Worm (Caenorhabditis elegans): ENCODE measurements around the gene cpna-5.

cpna-5 gene

ce11 chrII:7720479-7720878, 2.1 kb upstream of the cpna-5 start:
- TF ChIP-seq tra-1 (GFP tag; IDR thresholded peaks at IDR 0.05), result no peak
- no peak for TF ChIP-seq jun-1 (tag; optimal IDR thresholded peaks at IDR 0.05)
- peak in 1 of 2 experiments; percentile 70 for TF ChIP-seq unc-62 (GFP tag; optimal IDR thresholded peaks at IDR 0.05 in 1 of 2)
- TF ChIP-seq unc-62 (tag; optimal IDR thresholded peaks at IDR 0.05), result no peak
- no peak for TF ChIP-seq ama-1 (optimal IDR thresholded peaks at IDR 0.05)
- no peak for TF ChIP-seq nhr-10 (tag; optimal IDR thresholded peaks at IDR 0.05)
- TF ChIP-seq egl-43 (GFP tag; IDR thresholded peaks at IDR 0.05), result no peak
- TF ChIP-seq spr-3 (GFP tag; optimal IDR thresholded peaks at IDR 0.05), result no peak
- TF ChIP-seq mxl-2 (GFP tag; conservative IDR thresholded peaks at IDR 0.05), result no peak
- no peak for TF ChIP-seq ctbp-1 (GFP tag; IDR thresholded peaks at IDR 0.05)
- no peak for TF ChIP-seq F44E2.7 (GFP tag; IDR thresholded peaks at IDR 0.05)
- no peak for TF ChIP-seq unc-39 (tag; optimal IDR thresholded peaks at IDR 0.05)
- TF ChIP-seq daf-19 (GFP tag; conservative IDR thresholded peaks at IDR 0.05), result no peak
- no peak for TF ChIP-seq daf-16 (GFP tag; optimal IDR thresholded peaks at IDR 0.05)
- TF ChIP-seq daf-16 (tag; optimal IDR thresholded peaks at IDR 0.05), result no peak
- TF ChIP-seq hlh-30 (tag; optimal IDR thresholded peaks at IDR 0.05; ENCODE audit: insufficient read depth), result no peak
- peak; percentile 84 for TF ChIP-seq aha-1 (tag)

DNA sequence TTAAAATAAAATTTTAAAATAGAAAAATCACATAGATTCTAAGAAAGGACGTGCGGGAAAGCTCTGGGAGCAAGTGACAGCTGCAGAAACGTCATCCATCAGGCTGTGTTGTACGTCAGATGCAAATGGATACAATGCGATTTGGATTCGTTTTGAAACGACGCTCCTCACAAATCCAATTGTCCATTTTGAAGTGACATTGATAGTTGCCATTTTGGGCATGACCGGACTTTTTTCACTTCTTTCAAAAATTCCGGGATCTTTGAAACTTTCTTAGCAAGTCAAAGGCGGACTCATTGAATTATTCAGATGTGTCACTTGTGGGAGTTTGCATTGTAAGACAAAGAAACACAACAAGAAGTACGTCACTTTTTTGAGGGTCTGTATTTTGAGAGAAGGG, 648 bp upstream of the cpna-5 start:
- TF ChIP-seq unc-62 (GFP tag; optimal IDR thresholded peaks at IDR 0.05 in 1 of 2) (peak in 1 of 2 experiments; percentile 96), unc-62 (tag; optimal IDR thresholded peaks at IDR 0.05) (no peak), fkh-10 (GFP tag; optimal IDR thresholded peaks at IDR 0.05) (peak; percentile 62), spr-3 (GFP tag; optimal IDR thresholded peaks at IDR 0.05) (no peak)

DNA sequence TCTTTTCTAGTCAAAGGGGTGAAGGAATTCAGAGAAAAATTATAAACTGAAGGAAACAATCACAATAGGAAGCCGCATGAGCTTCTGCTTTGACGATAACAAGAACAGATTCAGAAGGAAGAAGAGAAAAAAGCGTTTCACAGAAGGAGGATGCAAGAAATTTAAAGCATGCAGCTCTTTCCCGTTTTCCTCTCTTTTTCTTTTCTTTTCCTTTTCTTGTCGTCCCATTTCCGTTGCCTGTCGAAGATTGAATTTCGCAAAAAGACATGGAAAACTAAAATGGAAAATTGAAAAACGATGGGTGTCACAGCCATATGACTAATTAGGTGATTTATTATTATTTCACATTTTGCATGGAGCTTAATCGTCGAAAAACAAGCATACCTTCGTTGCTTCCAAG, 2.3 kb downstream of the cpna-5 start:
- TF ChIP-seq zfp-2 (tag; optimal IDR thresholded peaks at IDR 0.05), result no peak
- TF ChIP-seq pha-4 (GFP tag; IDR thresholded peaks at IDR 0.05), result no peak
- TF ChIP-seq pha-4 (tag; optimal IDR thresholded peaks at IDR 0.05), result no peak
- no peak; the same call in 1 of the 2 replicates for TF ChIP-seq set-16 (GFP tag; IDR thresholded peaks at IDR 0.05)
- TF ChIP-seq ceh-28 (tag; optimal IDR thresholded peaks at IDR 0.05), result no peak
- TF ChIP-seq nhr-48 (tag; optimal IDR thresholded peaks at IDR 0.05), result no peak
- TF ChIP-seq D1046.2 (GFP tag; IDR thresholded peaks at IDR 0.05), result no peak
- no peak for TF ChIP-seq mxl-3 (GFP tag; optimal IDR thresholded peaks at IDR 0.05)
- no peak for TF ChIP-seq hlh-30 (tag; optimal IDR thresholded peaks at IDR 0.05; ENCODE audit: insufficient read depth)
- no peak for TF ChIP-seq ZK546.5 (tag; optimal IDR thresholded peaks at IDR 0.05)
- TF ChIP-seq fkh-10 (GFP tag; optimal IDR thresholded peaks at IDR 0.05), result peak; percentile 82
- no peak for TF ChIP-seq nhr-42 (GFP tag; IDR thresholded peaks at IDR 0.05)
- peak; percentile 5 for TF ChIP-seq F37D6.2 (tag; optimal IDR thresholded peaks at IDR 0.05)
- no peak for TF ChIP-seq jun-1 (tag; optimal IDR thresholded peaks at IDR 0.05)
- TF ChIP-seq mep-1 (tag; optimal IDR thresholded peaks at IDR 0.05), result no peak
- TF ChIP-seq hmg-1.1 (GFP tag; IDR thresholded peaks at IDR 0.05), result no peak
- TF ChIP-seq ztf-11 (tag; optimal IDR thresholded peaks at IDR 0.05), result no peak
- TF ChIP-seq Y5F2A.4 (GFP tag; optimal IDR thresholded peaks at IDR 0.05), result no peak
- TF ChIP-seq sdz-12 (GFP tag; optimal IDR thresholded peaks at IDR 0.05), result no peak
- TF ChIP-seq tra-1 (GFP tag; IDR thresholded peaks at IDR 0.05), result no peak
- no peak for TF ChIP-seq ceh-32 (tag; optimal IDR thresholded peaks at IDR 0.05; ENCODE audit: poor library complexity)
- TF ChIP-seq spr-3 (GFP tag; optimal IDR thresholded peaks at IDR 0.05), result no peak
- peak; percentile 86 for TF ChIP-seq aha-1 (tag)
- peak; percentile 42 for TF ChIP-seq ces-1 (GFP tag; optimal IDR thresholded peaks at IDR 0.05)
- TF ChIP-seq unc-62 (GFP tag; optimal IDR thresholded peaks at IDR 0.05 in 1 of 2), result peak in 1 of 2 experiments; percentile 87
- TF ChIP-seq unc-62 (tag; optimal IDR thresholded peaks at IDR 0.05), result no peak
- no peak for TF ChIP-seq nhr-76 (tag; optimal IDR thresholded peaks at IDR 0.05)
- TF ChIP-seq ctbp-1 (GFP tag; IDR thresholded peaks at IDR 0.05), result 0 out of 2 replicates have a peak, but pooled peaks have one; percentile 48
- no peak for TF ChIP-seq dpl-1 (GFP tag; optimal IDR thresholded peaks at IDR 0.05)
- no peak for TF ChIP-seq php-3 (GFP tag; IDR thresholded peaks at IDR 0.05)
